Worm (Caenorhabditis elegans) whole organism, young adult: ENCODE data around the gene R09D1.12.

Source experiments
- F22D6.2 ChIP-seq: sonication (generic microtip); optimal IDR thresholded peaks from 2 replicates; lab custom pipeline; 2016; ENCODE audit warnings: mild to moderate bottlenecking, missing genetic modification characterization, missing compliant biosample characterization
- F37B4.10 ChIP-seq: fragments of 200-800 bp; sonication (Bioruptor generic); IDR thresholded peaks from 2 replicates; pipeline ENCODE4 v1.3.6; 2022; ENCODE audit warnings: missing genetic modification characterization, missing compliant biosample characterization
- F57A8.1 ChIP-seq: fragments of 200-800 bp; sonication (Bioruptor generic); optimal IDR thresholded peaks from 2 replicates; lab custom pipeline; 2018; ENCODE audit warnings: mild to moderate bottlenecking, missing genetic modification characterization, moderate library complexity, missing compliant biosample characterization
- K11D2.4 ChIP-seq: fragments of 200-800 bp; sonication (Bioruptor generic); IDR thresholded peaks from 2 replicates; pipeline ENCODE4 v1.3.6; 2022; ENCODE audit warnings: missing genetic modification reagents, missing genetic modification characterization, missing compliant biosample characterization
- T07F8.4 ChIP-seq: sonication (generic microtip); optimal IDR thresholded peaks from 2 replicates; lab custom pipeline; 2016; ENCODE audit warnings: mild to moderate bottlenecking, missing genetic modification characterization, moderate library complexity, missing compliant biosample characterization
- akir-1 ChIP-seq: fragments of 200-800 bp; sonication (Bioruptor generic); optimal IDR thresholded peaks from 2 replicates; lab custom pipeline; 2018; ENCODE audit warnings: mild to moderate bottlenecking, missing genetic modification characterization, moderate library complexity, missing compliant biosample characterization
- ama-1 ChIP-seq, 3 experiments: fragments of 150-350 bp in 1 of 3; sonication (generic microtip) in 2 of 3; optimal IDR thresholded peaks; 2 replicates each; lab custom pipeline; 2014 to 2018; ENCODE audit warnings: missing biosample characterization in 2 of 3, missing genetic modification characterization in 2 of 3, missing genetic modification reagents in 2 of 3
- aptf-3 ChIP-seq: fragments of 200-800 bp; sonication (Bioruptor generic); IDR thresholded peaks from 2 replicates; pipeline ENCODE4 v1.3.6; 2022; ENCODE audit warnings: missing genetic modification characterization, missing compliant biosample characterization
- atf-7 ChIP-seq: sonication (generic microtip); optimal IDR thresholded peaks from 2 replicates; lab custom pipeline; 2017; ENCODE audit warnings: mild to moderate bottlenecking, missing genetic modification characterization, missing compliant biosample characterization
- attf-3 ChIP-seq: fragments of 200-800 bp; sonication (Bioruptor generic); conservative IDR thresholded peaks from 2 replicates; pipeline ENCODE4 v1.3.6; 2022; ENCODE audit warnings: missing genetic modification reagents, missing genetic modification characterization, missing compliant biosample characterization
- attf-5 ChIP-seq: fragments of 200-800 bp; sonication (Bioruptor generic); optimal IDR thresholded peaks from 2 replicates; lab custom pipeline; 2018; ENCODE audit warnings: mild to moderate bottlenecking, missing genetic modification characterization, missing compliant biosample characterization
- bed-1 ChIP-seq: fragments of 200-800 bp; sonication (Bioruptor generic); IDR thresholded peaks from 2 replicates; pipeline ENCODE4 v1.3.6; 2022; ENCODE audit warnings: missing genetic modification reagents, missing genetic modification characterization, missing compliant biosample characterization
- bed-2 ChIP-seq: fragments of 200-800 bp; sonication (Bioruptor generic); IDR thresholded peaks from 2 replicates; pipeline ENCODE4 v1.3.6; 2022; ENCODE audit warnings: missing genetic modification reagents, missing genetic modification characterization, missing compliant biosample characterization
- ccch-3 ChIP-seq: fragments of 200-800 bp; sonication (Bioruptor generic); optimal IDR thresholded peaks from 2 replicates; lab custom pipeline; 2018; ENCODE audit warnings: mild to moderate bottlenecking, missing genetic modification characterization, missing compliant biosample characterization
- cebp-1 ChIP-seq, 2 experiments: fragments of 200-800 bp in 1 of 2; sonication (Bioruptor generic) in 1 of 2; sonication (generic microtip) in 1 of 2; IDR thresholded peaks in 1 of 2; optimal IDR thresholded peaks in 1 of 2; 2 replicates each; pipeline versions ENCODE4 v1.3.6 to Lab custom; 2017 to 2022; ENCODE audit warnings: missing compliant biosample characterization in 2 of 2, missing genetic modification characterization in 2 of 2, mild to moderate bottlenecking in 1 of 2, missing genetic modification reagents in 1 of 2, moderate library complexity in 1 of 2
- ceh-40 ChIP-seq: fragments of 200-800 bp; sonication (Bioruptor generic); IDR thresholded peaks from 2 replicates; pipeline ENCODE4 v1.3.6; 2022; ENCODE audit warnings: missing genetic modification characterization, missing compliant biosample characterization
- ceh-79 ChIP-seq: sonication (generic microtip); optimal IDR thresholded peaks from 2 replicates; lab custom pipeline; 2017; ENCODE audit warnings: mild to moderate bottlenecking, missing genetic modification characterization, missing compliant biosample characterization
- chd-7 ChIP-seq: sonication (generic microtip); optimal IDR thresholded peaks from 2 replicates; lab custom pipeline; 2016; ENCODE audit warnings: mild to moderate bottlenecking, missing genetic modification characterization, moderate library complexity, missing compliant biosample characterization
- dox-1 ChIP-seq: fragments of 200-800 bp; sonication (Bioruptor generic); IDR thresholded peaks from 2 replicates; pipeline ENCODE4 v1.3.6; 2022; ENCODE audit warnings: missing genetic modification reagents, missing genetic modification characterization, missing compliant biosample characterization
- egl-44 ChIP-seq: fragments of 200-800 bp; sonication (Bioruptor generic); IDR thresholded peaks from 2 replicates; pipeline ENCODE4 v1.3.6; 2022; ENCODE audit warnings: missing genetic modification reagents, missing genetic modification characterization, missing compliant biosample characterization
- hlh-26 ChIP-seq: fragments of 200-800 bp; sonication (Bioruptor generic); conservative IDR thresholded peaks from 2 replicates; pipeline ENCODE4 v1.3.6; 2022; ENCODE audit warnings: missing genetic modification reagents, missing genetic modification characterization, missing compliant biosample characterization
- hmg-1.2 ChIP-seq: fragments of 200-800 bp; sonication (Bioruptor generic); IDR thresholded peaks from 2 replicates; pipeline ENCODE4 v1.3.6; 2022; ENCODE audit warnings: missing genetic modification reagents, missing genetic modification characterization, missing compliant biosample characterization
- hsf-1 ChIP-seq: fragments of 200-800 bp; sonication (Bioruptor generic); IDR thresholded peaks from 2 replicates; pipeline ENCODE4 v1.3.6; 2022; ENCODE audit warnings: missing genetic modification reagents, missing genetic modification characterization, missing compliant biosample characterization
- lag-1 ChIP-seq: fragments of 200-800 bp; sonication (Bioruptor generic); IDR thresholded peaks from 2 replicates; pipeline ENCODE4 v1.3.6; 2022; ENCODE audit warnings: missing genetic modification reagents, missing genetic modification characterization, missing compliant biosample characterization
- lin-26 ChIP-seq: fragments of 200-800 bp; sonication (Bioruptor generic); IDR thresholded peaks from 2 replicates; pipeline ENCODE4 v1.3.6; 2022; ENCODE audit warnings: missing genetic modification reagents, missing genetic modification characterization, missing compliant biosample characterization
- lin-40 ChIP-seq: sonication (generic microtip); optimal IDR thresholded peaks from 2 replicates; lab custom pipeline; 2016; ENCODE audit warnings: missing genetic modification characterization, mild to moderate bottlenecking, missing compliant biosample characterization, missing genotype, missing genetic modification reagents
- madf-6 ChIP-seq: fragments of 200-800 bp; sonication (Bioruptor generic); IDR thresholded peaks from 2 replicates; pipeline ENCODE4 v1.3.6; 2022; ENCODE audit warnings: missing genetic modification reagents, missing genetic modification characterization, missing compliant biosample characterization
- mel-28 ChIP-seq: sonication (generic microtip); optimal IDR thresholded peaks from 2 replicates; lab custom pipeline; 2016; ENCODE audit warnings: borderline replicate concordance, mild to moderate bottlenecking, missing genetic modification characterization, missing compliant biosample characterization
- nhr-120 ChIP-seq: fragments of 200-800 bp; sonication (Bioruptor generic); IDR thresholded peaks from 2 replicates; pipeline ENCODE4 v1.3.6; 2022; ENCODE audit warnings: missing genetic modification characterization, missing compliant biosample characterization
- nhr-27 ChIP-seq: fragments of 200-800 bp; sonication (Bioruptor generic); optimal IDR thresholded peaks from 2 replicates; lab custom pipeline; 2018; ENCODE audit warnings: mild to moderate bottlenecking, missing genetic modification characterization, moderate library complexity, missing compliant biosample characterization
- nhr-90 ChIP-seq: sonication (generic microtip); optimal IDR thresholded peaks from 2 replicates; lab custom pipeline; 2016; ENCODE audit warnings: missing genotype, mild to moderate bottlenecking, missing genetic modification characterization, missing compliant biosample characterization
- pha-4 ChIP-seq: fragments of 150-350 bp; sonication (generic microtip); optimal IDR thresholded peaks from 2 replicates; lab custom pipeline; 2014; ENCODE audit warnings: missing biosample characterization, missing genetic modification reagents, missing genetic modification characterization
- rpc-1 ChIP-seq, 2 experiments: fragments of 150-350 bp in 1 of 2; sonication (generic microtip) in 1 of 2; optimal IDR thresholded peaks; 2 replicates each; lab custom pipeline; 2014 to 2018; ENCODE audit warnings: missing biosample characterization in 1 of 2, missing genetic modification characterization in 1 of 2, missing genetic modification reagents in 1 of 2, missing genotype in 1 of 2
- snpc-4 ChIP-seq, 5 experiments: fragments of 150-350 bp in 1 of 5; sonication (generic microtip) in 4 of 5; optimal IDR thresholded peaks; 2 replicates each; lab custom pipeline; 2014 to 2018; ENCODE audit warnings: missing genetic modification characterization in 5 of 5, missing biosample characterization in 3 of 5, antibody characterized with exemption in 2 of 5, mild to moderate bottlenecking in 2 of 5, missing compliant biosample characterization in 2 of 5, missing genotype in 2 of 5, moderate library complexity in 2 of 5, missing genetic modification reagents in 1 of 5
- somi-1 ChIP-seq: fragments of 200-800 bp; sonication (Bioruptor generic); optimal IDR thresholded peaks from 2 replicates; lab custom pipeline; 2018; ENCODE audit warnings: mild to moderate bottlenecking, missing genetic modification characterization, missing compliant biosample characterization
- tbx-9 ChIP-seq: sonication (generic microtip); optimal IDR thresholded peaks from 2 replicates; lab custom pipeline; 2016; ENCODE audit warnings: borderline replicate concordance, missing genetic modification characterization, inconsistent platforms, missing compliant biosample characterization
- ztf-26 ChIP-seq: sonication (generic microtip); optimal IDR thresholded peaks from 2 replicates; lab custom pipeline; 2017; ENCODE audit warnings: missing genetic modification characterization, missing compliant biosample characterization
- ztf-6 ChIP-seq: fragments of 200-800 bp; sonication (Bioruptor generic); IDR thresholded peaks from 2 replicates; pipeline ENCODE4 v1.3.6; 2022; ENCODE audit warnings: missing genetic modification reagents, missing genetic modification characterization, missing compliant biosample characterization

R09D1.12 gene

DNA sequence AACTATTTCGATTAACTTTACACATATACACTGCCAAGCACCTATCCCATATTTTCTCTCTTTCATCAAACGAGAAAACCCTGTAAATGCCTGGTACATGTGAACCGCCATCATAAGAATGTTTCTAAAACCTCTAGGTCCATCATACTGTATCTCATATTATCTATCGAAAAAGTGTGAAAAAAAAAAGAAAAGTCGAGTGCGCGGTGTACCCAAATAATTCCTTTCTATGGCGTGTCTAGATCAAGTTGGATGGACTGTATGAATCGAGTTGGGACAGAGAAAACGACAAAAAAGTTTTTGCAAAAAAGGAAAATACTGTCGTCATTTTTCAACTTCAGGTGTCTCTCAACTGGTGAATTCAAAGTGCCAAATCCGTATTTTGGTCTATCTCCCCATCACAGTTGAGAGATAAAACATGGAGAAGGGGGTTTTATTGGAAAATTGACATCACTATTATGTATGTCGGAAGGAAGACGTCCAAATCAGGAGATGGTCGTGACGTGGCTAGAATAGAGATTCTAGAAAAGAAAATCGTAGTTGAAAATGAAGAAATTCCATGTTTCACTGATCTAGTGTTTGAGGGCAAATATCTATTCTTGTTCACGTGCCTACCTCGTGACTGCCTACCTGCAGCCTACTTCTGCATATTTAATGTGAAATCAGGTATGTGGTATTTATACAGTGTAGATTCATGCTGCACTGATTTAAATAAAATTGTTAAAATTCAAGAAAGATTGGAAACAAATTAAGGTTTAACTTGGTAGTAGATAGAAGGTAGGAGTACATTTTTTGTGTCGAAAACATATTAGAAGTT, 41.4 kb upstream of the R09D1.12 start:
- TF ChIP-seq nhr-120 (GFP tag; lab: Robert Waterston, UW): no peak
- TF ChIP-seq ztf-6 (GFP tag; lab: Robert Waterston, UW): no peak
- peak; percentile 43 for TF ChIP-seq somi-1 (GFP tag; lab: Kevin White, UChicago)
- TF ChIP-seq akir-1: no peak
- TF ChIP-seq aptf-3 (GFP tag; lab: Robert Waterston, UW): no peak
- TF ChIP-seq lin-40 (tag; lab: Kevin White, UChicago): peak; percentile 47
- TF ChIP-seq K11D2.4: 0 out of 2 replicates have a peak, but pooled peaks have one; percentile 33
- TF ChIP-seq, all 124 proteins: peak for 3

DNA sequence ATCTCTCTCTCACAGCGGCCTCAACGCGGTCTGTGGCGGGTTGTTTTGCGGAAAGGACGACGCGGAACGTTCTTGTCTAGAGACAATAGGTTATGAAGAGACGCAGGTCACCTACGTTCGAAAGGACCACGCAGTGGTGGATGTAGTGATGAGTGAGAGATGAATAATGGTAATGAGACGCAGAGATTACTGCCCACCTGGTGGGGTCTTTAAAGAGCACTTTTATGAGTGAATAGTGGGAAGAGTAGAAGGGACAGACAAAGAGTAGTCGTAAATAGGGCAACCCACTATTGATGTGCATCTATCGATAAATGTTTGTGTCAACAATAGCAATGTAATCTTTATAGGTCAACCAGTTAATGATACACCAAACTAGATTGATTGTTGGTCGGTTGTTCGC, 39.0 kb upstream of the R09D1.12 start:
- TF ChIP-seq pha-4 (tag; lab: Kevin White, UChicago): no peak
- TF ChIP-seq nhr-27: no peak
- 0 out of 2 replicates have a peak, but pooled peaks have one; percentile 6 for TF ChIP-seq bed-2
- TF ChIP-seq hmg-1.2 (GFP tag; lab: Robert Waterston, UW): peak; percentile 89
- TF ChIP-seq ama-1 (optimal IDR thresholded peaks at IDR 0.05; lab: Kevin White, UChicago): no peak
- TF ChIP-seq ama-1 (GFP tag; optimal IDR thresholded peaks at IDR 0.05; lab: Kevin White, UChicago): no peak
- TF ChIP-seq lin-26 (GFP tag; lab: Robert Waterston, UW): 0 out of 2 replicates have a peak, but pooled peaks have one; percentile 39

DNA sequence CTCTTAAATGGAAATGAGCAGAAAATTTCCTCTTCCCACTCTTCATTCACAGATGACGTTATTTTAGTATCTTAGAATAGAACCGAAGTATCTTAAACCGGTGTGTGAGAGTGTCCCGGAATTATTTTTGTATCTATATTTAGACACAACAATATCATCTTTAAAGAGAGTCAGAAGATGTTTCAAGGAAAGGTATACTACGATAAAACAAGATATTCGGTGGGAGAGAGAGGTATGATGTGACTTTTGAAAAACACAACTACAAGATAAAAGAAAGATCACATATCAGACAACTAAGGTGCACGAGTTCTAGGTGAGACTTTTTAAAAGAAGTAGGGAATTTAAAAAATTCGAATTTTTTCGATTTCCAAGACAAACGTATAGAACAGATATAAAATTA, 38.5 kb upstream of the R09D1.12 start:
- TF ChIP-seq F57A8.1 (GFP tag; lab: Kevin White, UChicago) (no peak), ceh-79 (no peak), hsf-1 (GFP tag; lab: Robert Waterston, UW) (no peak), nhr-27 (no peak), snpc-4 (GFP tag; optimal IDR thresholded peaks at IDR 0.05; lab: Kevin White, UChicago) (no peak), snpc-4 (tag; optimal IDR thresholded peaks at IDR 0.05; lab: Kevin White, UChicago) (no peak), bed-2 (no peak), dox-1 (GFP tag; lab: Robert Waterston, UW) (no peak), K11D2.4 (no peak), egl-44 (GFP tag; lab: Robert Waterston, UW) (no peak), lin-40 (tag; lab: Kevin White, UChicago) (no peak), nhr-90 (no peak), attf-5 (GFP tag; lab: Kevin White, UChicago) (no peak)
- TF ChIP-seq, all 124 proteins: peak for 0

DNA sequence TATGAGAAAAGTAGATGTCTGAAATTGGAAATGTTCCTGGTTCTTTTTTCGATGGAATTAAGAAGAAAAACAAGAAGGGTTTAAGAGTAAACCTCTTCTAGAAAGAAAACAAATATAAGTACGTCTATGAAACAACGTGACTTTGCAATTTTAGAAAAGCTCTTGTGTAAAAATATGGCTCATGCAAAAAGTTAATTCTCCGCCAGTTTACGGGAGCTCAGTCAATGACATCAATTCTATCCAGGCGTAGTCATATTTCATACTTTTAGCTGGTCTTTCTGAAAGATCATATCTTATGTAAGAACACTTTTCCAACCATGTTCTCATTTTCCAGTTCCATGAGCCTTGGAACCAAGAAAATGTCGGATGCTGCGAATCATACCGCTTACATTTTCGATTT, 37.9 kb upstream of the R09D1.12 start:
- no peak for TF ChIP-seq lag-1

DNA sequence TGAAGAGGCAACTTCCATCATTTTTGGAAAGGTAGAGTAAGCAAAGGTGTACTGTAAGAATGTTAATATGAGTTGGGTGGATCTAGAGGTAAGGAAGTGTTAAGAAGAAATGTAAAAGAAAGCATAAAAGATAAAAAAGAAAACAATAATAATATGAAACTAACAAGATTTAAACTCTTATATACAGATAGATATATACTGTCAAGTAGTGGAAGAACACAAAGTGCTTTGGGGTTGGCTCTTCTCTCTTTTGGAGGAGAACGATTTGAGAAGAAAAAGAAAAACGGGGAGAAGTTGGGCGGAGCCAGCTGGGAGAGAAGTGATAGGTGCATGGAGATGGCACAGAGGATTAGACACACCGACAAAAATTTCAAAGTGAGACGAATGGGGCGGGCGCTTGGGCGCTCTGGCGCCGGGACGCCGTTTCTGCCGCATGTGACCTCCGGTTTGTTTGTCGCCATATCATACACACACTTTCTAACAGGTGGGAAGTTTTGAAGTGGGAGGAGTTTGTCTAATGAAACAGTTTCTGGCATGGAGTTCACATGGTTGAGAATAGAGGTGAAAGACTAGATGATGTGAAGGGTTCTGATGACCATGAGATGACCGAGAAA, 35.4 kb upstream of the R09D1.12 start, which contains the start of gene T19H5.4:
Gene T19H5.4 (minus strand): TSS at position 51 of the 614 bp plus-strand sequence.
- TF ChIP-seq bed-1 (GFP tag; lab: Robert Waterston, UW) (no peak), hsf-1 (GFP tag; lab: Robert Waterston, UW) (no peak), T07F8.4 (no peak), F37B4.10 (GFP tag; lab: Robert Waterston, UW) (no peak), mel-28 (tag; lab: Kevin White, UChicago) (no peak), atf-7 (tag; lab: Kevin White, UChicago) (peak; percentile 48), ztf-26 (peak; percentile 80), dox-1 (GFP tag; lab: Robert Waterston, UW) (peak; percentile 44; the same call in 1 of the 2 replicates), chd-7 (tag; lab: Kevin White, UChicago) (peak; percentile 70), F22D6.2 (tag; lab: Kevin White, UChicago) (peak; percentile 20), rpc-1 (optimal IDR thresholded peaks at IDR 0.05; lab: Kevin White, UChicago) (no peak), rpc-1 (tag; optimal IDR thresholded peaks at IDR 0.05; lab: Kevin White, UChicago) (no peak), ceh-40 (GFP tag; lab: Robert Waterston, UW) (no peak), ccch-3 (GFP tag; lab: Kevin White, UChicago) (no peak), attf-3 (GFP tag; lab: Robert Waterston, UW) (no peak), cebp-1 (GFP tag; IDR thresholded peaks at IDR 0.05; lab: Robert Waterston, UW) (peak; percentile 61; the same call in 1 of the 2 replicates), cebp-1 (tag; optimal IDR thresholded peaks at IDR 0.05; lab: Kevin White, UChicago) (peak; percentile 82), hlh-26 (GFP tag; lab: Robert Waterston, UW) (no peak), madf-6 (GFP tag; lab: Robert Waterston, UW) (no peak), tbx-9 (tag; lab: Kevin White, UChicago) (no peak), ztf-6 (GFP tag; lab: Robert Waterston, UW) (no peak)
